Fruit fly (Drosophila melanogaster) whole organism: Measurements from ENCODE around the gene Stt3A.
A peak's percentile ranks its signal among the peaks of the same experiment; 100 is the strongest.

Experiments
- CG8478 ChIP-seq: fragments of >200 bp; optimal IDR thresholded peaks from 2 replicates; lab custom pipeline; 2018; ENCODE audit warnings: inconsistent platforms
- Dll ChIP-seq: fragments of >200 bp; optimal IDR thresholded peaks from 2 replicates; lab custom pipeline; 2017
- EcR ChIP-seq, 2 experiments: fragments of >200 bp; optimal IDR thresholded peaks; 2 replicates each; lab custom pipeline; 2017; ENCODE audit warnings: missing biosample characterization in 2 of 2, missing genetic modification characterization in 2 of 2, missing genetic modification reagents in 2 of 2
- pan ChIP-seq: fragments of >200 bp; optimal IDR thresholded peaks from 2 replicates; lab custom pipeline; 2017
- psq ChIP-seq: fragments of >200 bp; optimal IDR thresholded peaks from 2 replicates; lab custom pipeline; 2017
- usp ChIP-seq: fragments of >200 bp; optimal IDR thresholded peaks from 2 replicates; lab custom pipeline; 2017; ENCODE audit warnings: missing biosample characterization, missing genetic modification characterization, mixed read lengths

Gene Stt3A

dm6 chrX:21065775-21066174, 12.0 kb upstream of the Stt3A start:
- TF ChIP-seq Dll (lab: Kevin White, UChicago), result no peak
- no peak for TF ChIP-seq usp (GFP tag; lab: Kevin White, UChicago)
- no peak for TF ChIP-seq psq (lab: Kevin White, UChicago)
- TF ChIP-seq pan (lab: Kevin White, UChicago), result no peak
- TF ChIP-seq CG8478 (lab: Kevin White, UChicago), result no peak
- no peak for TF ChIP-seq EcR (GFP tag; optimal IDR thresholded peaks at IDR 0.05; lab: Kevin White, UChicago)

DNA sequence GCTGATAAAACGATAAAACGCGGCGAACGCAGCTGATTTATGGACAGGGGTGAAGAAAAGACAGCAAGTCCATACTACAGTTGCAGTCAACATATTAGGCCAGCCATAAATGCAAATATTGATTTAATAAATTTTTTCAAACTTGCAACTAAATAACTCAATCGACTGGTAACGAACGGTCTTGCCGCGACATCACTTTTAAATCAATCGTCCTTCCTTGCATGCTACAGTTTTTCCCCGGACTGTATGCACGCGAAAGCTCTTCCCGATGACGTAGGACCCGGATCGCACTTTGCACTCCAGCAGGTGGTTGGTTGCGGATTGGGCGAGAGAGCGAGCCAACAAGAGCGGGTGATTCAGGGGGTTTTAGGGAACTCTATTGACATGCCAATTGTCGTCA, 11.2 kb upstream of the Stt3A start:
- no peak for TF ChIP-seq EcR (GFP tag; optimal IDR thresholded peaks at IDR 0.05; lab: Kevin White, UChicago)
- TF ChIP-seq Dll (lab: Kevin White, UChicago), result no peak
- TF ChIP-seq usp (GFP tag; lab: Kevin White, UChicago), result no peak
- TF ChIP-seq CG8478 (lab: Kevin White, UChicago), result no peak
- TF ChIP-seq psq (lab: Kevin White, UChicago), result no peak
- no peak for TF ChIP-seq pan (lab: Kevin White, UChicago)

dm6 chrX:21060579-21060978, 6.8 kb upstream of the Stt3A start:
- TF ChIP-seq pan (lab: Kevin White, UChicago) (no peak), psq (lab: Kevin White, UChicago) (no peak), CG8478 (lab: Kevin White, UChicago) (peak; percentile 29)

- TF ChIP-seq Dll (lab: Kevin White, UChicago) (no peak), psq (lab: Kevin White, UChicago) (no peak), EcR (GFP tag; optimal IDR thresholded peaks at IDR 0.05; lab: Kevin White, UChicago) (no peak), usp (GFP tag; lab: Kevin White, UChicago) (no peak), pan (lab: Kevin White, UChicago) (no peak), CG8478 (lab: Kevin White, UChicago) (no peak)
Measured at dm6 chrX:21058991-21059390, 5.3 kb upstream of the Stt3A start.

DNA sequence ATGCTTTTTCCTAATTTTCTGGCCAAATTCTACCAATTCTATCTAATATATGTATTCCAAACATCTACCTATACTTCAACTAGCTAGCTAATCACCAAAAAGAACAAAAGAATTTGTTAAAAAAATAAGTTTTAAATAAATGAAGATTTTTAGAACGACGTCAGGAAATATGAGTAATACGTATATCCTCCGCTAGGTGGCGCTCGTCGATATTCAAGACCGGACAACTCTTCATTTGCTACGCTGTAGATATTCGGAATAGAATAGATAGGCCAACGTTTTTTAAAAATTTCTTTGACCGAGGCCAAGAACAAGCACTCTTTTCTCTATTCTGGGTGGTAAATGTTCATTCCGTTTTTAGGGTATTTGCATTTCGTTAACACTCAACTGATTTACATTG, 4.7 kb upstream of the Stt3A start:
- TF ChIP-seq psq (lab: Kevin White, UChicago), result no peak
- no peak for TF ChIP-seq Dll (lab: Kevin White, UChicago)
- TF ChIP-seq pan (lab: Kevin White, UChicago), result no peak
- TF ChIP-seq usp (GFP tag; lab: Kevin White, UChicago), result no peak
- no peak for TF ChIP-seq EcR (GFP tag; optimal IDR thresholded peaks at IDR 0.05; lab: Kevin White, UChicago)
- TF ChIP-seq CG8478 (lab: Kevin White, UChicago), result no peak

DNA sequence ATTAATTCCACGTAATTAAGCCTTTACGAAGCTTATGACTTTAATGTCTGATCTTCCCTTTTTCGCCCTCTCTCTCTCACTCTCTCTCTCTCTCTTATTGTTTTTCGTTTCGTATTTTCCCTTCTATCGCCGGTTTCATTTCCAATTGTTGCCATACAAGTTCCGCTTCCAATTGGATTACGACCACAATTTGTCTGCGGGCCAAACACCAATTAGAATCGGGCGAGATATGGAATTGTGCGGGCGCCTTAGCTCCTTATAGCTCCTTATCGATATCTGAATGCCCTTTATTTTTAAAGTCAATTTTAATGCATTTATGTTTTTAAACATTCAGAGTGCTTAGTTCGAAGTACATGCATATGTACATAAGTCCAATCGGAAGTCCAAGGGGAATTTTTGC, 3.0 kb upstream of the Stt3A start:
- TF ChIP-seq psq (lab: Kevin White, UChicago) (no peak), Dll (lab: Kevin White, UChicago) (no peak), pan (lab: Kevin White, UChicago) (no peak), EcR (GFP tag; optimal IDR thresholded peaks at IDR 0.05; lab: Kevin White, UChicago) (no peak), CG8478 (lab: Kevin White, UChicago) (no peak), usp (GFP tag; lab: Kevin White, UChicago) (no peak)

- TF ChIP-seq Dll (lab: Kevin White, UChicago) (no peak), usp (GFP tag; lab: Kevin White, UChicago) (no peak), psq (lab: Kevin White, UChicago) (no peak), CG8478 (lab: Kevin White, UChicago) (no peak), EcR (GFP tag; optimal IDR thresholded peaks at IDR 0.05; lab: Kevin White, UChicago) (no peak), pan (lab: Kevin White, UChicago) (no peak)
Measured at dm6 chrX:21054963-21055480, 1.3 kb upstream of the Stt3A start.

DNA sequence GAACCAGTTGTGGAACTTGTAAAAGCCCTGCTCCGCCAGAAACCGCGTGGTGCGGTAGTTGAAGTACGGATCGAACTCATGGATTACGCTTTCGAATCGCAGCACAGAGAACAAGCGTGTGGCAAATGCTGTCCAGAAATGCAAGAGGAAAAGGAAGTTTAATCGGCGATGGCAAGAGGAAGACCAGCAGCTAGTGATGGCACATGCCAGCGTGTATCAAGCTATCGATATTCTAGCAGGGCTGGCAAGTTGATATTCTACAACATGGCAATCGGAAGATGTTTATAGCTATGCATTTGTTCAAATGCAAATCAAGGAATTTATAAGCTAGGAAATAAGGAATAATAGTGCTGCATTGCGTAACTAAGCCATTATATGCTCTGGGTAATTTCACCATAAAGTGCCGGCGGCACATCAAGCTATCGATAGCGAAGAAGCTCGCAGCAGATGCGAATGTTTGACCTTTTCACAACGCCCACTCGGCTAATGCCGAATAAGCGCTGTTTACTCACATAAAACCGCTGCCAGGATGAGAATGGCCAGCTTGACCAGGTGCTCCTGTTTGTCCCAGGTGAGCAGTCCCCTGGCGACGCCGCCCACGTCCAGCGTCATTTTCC, 530 bp downstream of the Stt3A start:
- no peak for TF ChIP-seq psq (lab: Kevin White, UChicago)
- no peak for TF ChIP-seq EcR (GFP tag; optimal IDR thresholded peaks at IDR 0.05; lab: Kevin White, UChicago)
- TF ChIP-seq Dll (lab: Kevin White, UChicago), result no peak
- TF ChIP-seq CG8478 (lab: Kevin White, UChicago), result no peak
- TF ChIP-seq pan (lab: Kevin White, UChicago), result no peak
- TF ChIP-seq usp (GFP tag; lab: Kevin White, UChicago), result no peak

- TF ChIP-seq EcR (GFP tag; optimal IDR thresholded peaks at IDR 0.05; lab: Kevin White, UChicago), result no peak
- TF ChIP-seq CG8478 (lab: Kevin White, UChicago), result no peak
- TF ChIP-seq usp (GFP tag; lab: Kevin White, UChicago), result no peak
Measured at dm6 chrX:21047717-21048116, 6.0 kb downstream of the Stt3A start.

DNA sequence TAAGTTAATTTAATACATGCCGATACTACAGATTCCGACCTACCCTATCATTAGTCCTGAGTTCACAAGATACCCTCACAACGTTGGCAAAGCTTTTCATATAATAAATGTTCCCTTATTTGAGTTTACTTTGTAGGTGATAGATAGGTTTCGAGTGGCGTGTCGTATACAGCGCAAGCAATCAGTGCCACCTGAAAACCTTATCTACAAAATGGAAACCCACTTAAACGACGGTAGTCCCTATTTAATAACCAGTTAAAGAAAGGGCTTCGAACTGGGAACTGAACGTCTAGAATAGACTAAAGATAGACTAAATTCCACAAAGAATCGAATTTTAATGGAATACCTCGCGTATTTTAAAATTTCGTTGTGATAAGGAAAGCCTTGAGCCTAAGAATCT, 7.6 kb downstream of the Stt3A start:
- TF ChIP-seq EcR (GFP tag; optimal IDR thresholded peaks at IDR 0.05; lab: Kevin White, UChicago) (no peak), pan (lab: Kevin White, UChicago) (no peak), psq (lab: Kevin White, UChicago) (no peak), usp (GFP tag; lab: Kevin White, UChicago) (no peak), Dll (lab: Kevin White, UChicago) (no peak), CG8478 (lab: Kevin White, UChicago) (no peak)

DNA sequence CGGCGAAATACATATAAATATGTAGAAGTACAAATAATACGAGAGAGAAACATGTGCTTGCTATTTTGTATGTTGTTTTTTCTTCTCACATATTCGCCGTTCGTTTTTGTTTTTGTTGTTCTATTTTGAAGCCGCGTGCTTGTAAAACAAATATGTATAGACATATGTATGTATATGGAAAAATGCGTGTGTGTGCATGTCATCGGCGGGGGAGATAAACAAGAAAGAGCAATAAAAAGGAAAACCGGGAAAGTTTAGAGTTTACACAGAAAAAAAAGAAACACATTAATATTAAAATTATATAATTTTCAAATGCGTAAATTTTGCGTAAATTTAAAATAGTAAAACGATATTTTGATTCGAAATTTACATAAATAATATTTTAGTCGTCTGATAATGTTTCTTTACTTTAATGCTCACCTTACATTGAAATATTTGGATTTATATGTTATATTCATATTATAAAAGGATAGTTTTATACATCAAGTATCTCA, 8.2 kb downstream of the Stt3A start:
- no peak for TF ChIP-seq Dll (lab: Kevin White, UChicago)
- no peak for TF ChIP-seq CG8478 (lab: Kevin White, UChicago)
- TF ChIP-seq usp (GFP tag; lab: Kevin White, UChicago), result no peak
- no peak for TF ChIP-seq EcR (GFP tag; optimal IDR thresholded peaks at IDR 0.05; lab: Kevin White, UChicago)
- TF ChIP-seq pan (lab: Kevin White, UChicago), result no peak
- no peak for TF ChIP-seq psq (lab: Kevin White, UChicago)
